Worm (Caenorhabditis elegans) whole organism, L1 larva: Measurements from ENCODE around the gene idpc-2.
A peak's percentile ranks its signal among the peaks of the same experiment; 100 is the strongest.

Experiments used
- C16A3.4 ChIP-seq: fragments of 150-350 bp; optimal IDR thresholded peaks from 2 replicates; lab custom pipeline; 2014; ENCODE audit warnings: missing biosample characterization, missing genetic modification characterization
- C34B4.2 ChIP-seq: sonication (generic microtip); optimal IDR thresholded peaks from 2 replicates; lab custom pipeline; 2017; ENCODE audit warnings: mild to moderate bottlenecking, missing genetic modification characterization, missing compliant biosample characterization
- F16B12.6 ChIP-seq: fragments of 150-350 bp; optimal IDR thresholded peaks from 2 replicates; lab custom pipeline; 2014; ENCODE audit warnings: missing biosample characterization, missing genetic modification characterization
- aha-1 ChIP-seq: fragments of 150-350 bp; optimal IDR thresholded peaks from 2 replicates; lab custom pipeline; 2014; ENCODE audit warnings: missing biosample characterization, missing genetic modification characterization
- alr-1 ChIP-seq: fragments of 200-800 bp; sonication (Bioruptor generic); optimal IDR thresholded peaks from 2 replicates; lab custom pipeline; 2018; ENCODE audit warnings: borderline replicate concordance, mild to moderate bottlenecking, missing genetic modification characterization, missing compliant biosample characterization
- ama-1 ChIP-seq: fragments of 150-350 bp; optimal IDR thresholded peaks from 2 replicates; lab custom pipeline; 2014
- blmp-1 ChIP-seq: fragments of 150-350 bp; optimal IDR thresholded peaks from 2 replicates; lab custom pipeline; 2014; ENCODE audit warnings: missing biosample characterization, missing genetic modification characterization
- ceh-63 ChIP-seq: fragments of 200-800 bp; sonication (Bioruptor generic); optimal IDR thresholded peaks from 2 replicates; lab custom pipeline; 2018; ENCODE audit warnings: mild to moderate bottlenecking, missing genetic modification characterization, missing compliant biosample characterization
- ceh-8 ChIP-seq: fragments of 200-800 bp; sonication (Bioruptor generic); optimal IDR thresholded peaks from 2 replicates; lab custom pipeline; 2018; ENCODE audit warnings: mild to moderate bottlenecking, missing genetic modification characterization, moderate library complexity, missing compliant biosample characterization
- ceh-88 ChIP-seq: fragments of 200-800 bp; sonication (Bioruptor generic); IDR thresholded peaks from 2 replicates; pipeline ENCODE4 v1.3.6; 2022; ENCODE audit warnings: missing genetic modification characterization, missing compliant biosample characterization
- ceh-90 ChIP-seq: sonication (generic microtip); optimal IDR thresholded peaks from 2 replicates; lab custom pipeline; 2016; ENCODE audit warnings: missing genetic modification characterization, missing compliant biosample characterization
- ces-1 ChIP-seq: fragments of 150-350 bp; optimal IDR thresholded peaks from 2 replicates; lab custom pipeline; 2014; ENCODE audit warnings: missing biosample characterization, missing genetic modification reagents, missing genetic modification characterization
- efl-1 ChIP-seq, 4 experiments: fragments of 150-350 bp; optimal IDR thresholded peaks in 3 of 4; peaks in 1 of 4; 1 replicate in 1 of 4; 2 replicates in 3 of 4; lab custom pipeline; 2014; ENCODE audit warnings: missing biosample characterization in 2 of 4, missing genetic modification characterization in 2 of 4, missing genetic modification reagents in 2 of 4
- efl-3 ChIP-seq: fragments of 200-800 bp; sonication (Bioruptor generic); optimal IDR thresholded peaks from 2 replicates; lab custom pipeline; 2018; ENCODE audit warnings: mild to moderate bottlenecking, missing genetic modification characterization, missing compliant biosample characterization
- egl-27 ChIP-seq, 2 experiments: fragments of 150-350 bp in 1 of 2; sonication (generic microtip); optimal IDR thresholded peaks; 3 replicates each; lab custom pipeline; 2017 to 2018; ENCODE audit warnings: missing biosample characterization in 2 of 2, missing genetic modification characterization in 2 of 2, missing genetic modification reagents in 2 of 2
- elt-3 ChIP-seq, 6 experiments: fragments of 150-350 bp in 1 of 6; sonication (generic microtip); optimal IDR thresholded peaks; 2 replicates each; lab custom pipeline; 2017 to 2018; ENCODE audit warnings: missing biosample characterization in 6 of 6, missing genetic modification characterization in 6 of 6, inconsistent platforms in 1 of 6
- irx-1 ChIP-seq: sonication (generic microtip); optimal IDR thresholded peaks from 2 replicates; lab custom pipeline; 2016; ENCODE audit warnings: missing genetic modification characterization, missing compliant biosample characterization
- isw-1 ChIP-seq: fragments of 200-800 bp; sonication (Bioruptor generic); IDR thresholded peaks from 2 replicates; pipeline ENCODE4 v1.3.6; 2022; ENCODE audit warnings: missing genetic modification characterization, missing compliant biosample characterization
- jun-1 ChIP-seq: fragments of 150-350 bp; optimal IDR thresholded peaks from 2 replicates; lab custom pipeline; 2014; ENCODE audit warnings: missing biosample characterization, missing genetic modification reagents, missing genetic modification characterization
- lin-13 ChIP-seq: fragments of 150-350 bp; optimal IDR thresholded peaks from 2 replicates; lab custom pipeline; 2014; ENCODE audit warnings: missing biosample characterization, missing genetic modification reagents, missing genetic modification characterization
- lin-14 ChIP-seq: fragments of 200-800 bp; sonication (Bioruptor generic); optimal IDR thresholded peaks from 2 replicates; lab custom pipeline; 2018; ENCODE audit warnings: mild to moderate bottlenecking, missing genetic modification characterization, moderate library complexity, missing compliant biosample characterization
- lin-15B ChIP-seq: fragments of 150-350 bp; sonication (generic microtip); optimal IDR thresholded peaks from 3 replicates; lab custom pipeline; 2014; ENCODE audit warnings: missing biosample characterization, missing genetic modification characterization
- lin-35 ChIP-seq, 2 experiments: fragments of 150-350 bp; optimal IDR thresholded peaks; 2 replicates each; lab custom pipeline; 2014; ENCODE audit warnings: missing biosample characterization in 2 of 2, missing genetic modification characterization in 2 of 2, missing genetic modification reagents in 2 of 2
- mab-9 ChIP-seq: fragments of 200-800 bp; sonication (Bioruptor generic); IDR thresholded peaks from 2 replicates; pipeline ENCODE4 v1.3.6; 2022; ENCODE audit warnings: missing genetic modification reagents, missing genetic modification characterization, missing compliant biosample characterization
- mdl-1 ChIP-seq, 2 experiments: fragments of 150-350 bp; optimal IDR thresholded peaks; 2 replicates each; lab custom pipeline; 2014 to 2017; ENCODE audit warnings: missing biosample characterization in 2 of 2, missing genetic modification characterization in 2 of 2, inconsistent platforms in 1 of 2
- mef-2 ChIP-seq: fragments of 150-350 bp; optimal IDR thresholded peaks from 2 replicates; lab custom pipeline; 2014; ENCODE audit warnings: missing biosample characterization, missing genetic modification characterization
- nhr-11 ChIP-seq: fragments of 150-350 bp; optimal IDR thresholded peaks from 2 replicates; lab custom pipeline; 2014; ENCODE audit warnings: missing biosample characterization, missing genetic modification characterization
- nhr-12 ChIP-seq: sonication (generic microtip); optimal IDR thresholded peaks from 2 replicates; lab custom pipeline; 2017; ENCODE audit warnings: missing biosample characterization, missing genetic modification characterization
- nhr-19 ChIP-seq: fragments of 200-800 bp; sonication (Bioruptor generic); conservative IDR thresholded peaks from 2 replicates; pipeline ENCODE4 v1.3.6; 2022; ENCODE audit warnings: missing genetic modification characterization, missing compliant biosample characterization
- nhr-20 ChIP-seq: sonication (generic microtip); optimal IDR thresholded peaks from 2 replicates; lab custom pipeline; 2016; ENCODE audit warnings: mild to moderate bottlenecking, missing genetic modification characterization, missing compliant biosample characterization
- nhr-237 ChIP-seq: fragments of 150-350 bp; optimal IDR thresholded peaks from 2 replicates; lab custom pipeline; 2014; ENCODE audit warnings: missing biosample characterization, missing genetic modification characterization
- nhr-47 ChIP-seq: sonication (generic microtip); optimal IDR thresholded peaks from 2 replicates; lab custom pipeline; 2016; ENCODE audit warnings: mild to moderate bottlenecking, missing genetic modification characterization, moderate library complexity, missing compliant biosample characterization
- nhr-71 ChIP-seq: sonication (generic microtip); optimal IDR thresholded peaks from 2 replicates; lab custom pipeline; 2016; ENCODE audit warnings: mild to moderate bottlenecking, missing genetic modification characterization, moderate library complexity, missing compliant biosample characterization
- nhr-77 ChIP-seq: fragments of 150-350 bp; optimal IDR thresholded peaks from 2 replicates; lab custom pipeline; 2014; ENCODE audit warnings: missing biosample characterization, missing genetic modification characterization
- nhr-84 ChIP-seq: sonication (generic microtip); optimal IDR thresholded peaks from 2 replicates; lab custom pipeline; 2017; ENCODE audit warnings: missing biosample characterization, missing genetic modification characterization
- nhr-90 ChIP-seq: sonication (generic microtip); optimal IDR thresholded peaks from 2 replicates; lab custom pipeline; 2016; ENCODE audit warnings: mild to moderate bottlenecking, missing genetic modification characterization, missing compliant biosample characterization; ENCODE audit not compliant: poor library complexity
- pax-3 ChIP-seq: fragments of 200-800 bp; sonication (Bioruptor generic); optimal IDR thresholded peaks from 2 replicates; lab custom pipeline; 2018; ENCODE audit warnings: mild to moderate bottlenecking, missing genetic modification characterization, moderate library complexity, missing compliant biosample characterization
- snu-23 ChIP-seq: sonication (generic microtip); optimal IDR thresholded peaks from 2 replicates; lab custom pipeline; 2016; ENCODE audit warnings: missing genetic modification characterization, missing compliant biosample characterization
- sox-4 ChIP-seq: sonication (generic microtip); optimal IDR thresholded peaks from 2 replicates; lab custom pipeline; 2016; ENCODE audit warnings: missing genetic modification characterization, missing compliant biosample characterization
- sptf-1 ChIP-seq: fragments of 150-350 bp; optimal IDR thresholded peaks from 2 replicates; lab custom pipeline; 2014; ENCODE audit warnings: missing biosample characterization, missing genetic modification characterization
- sup-37 ChIP-seq: fragments of 200-800 bp; sonication (Bioruptor generic); optimal IDR thresholded peaks from 2 replicates; lab custom pipeline; 2018; ENCODE audit warnings: mild to moderate bottlenecking, missing genetic modification characterization, missing compliant biosample characterization
- tbx-2 ChIP-seq: sonication (generic microtip); optimal IDR thresholded peaks from 2 replicates; lab custom pipeline; 2016; ENCODE audit warnings: missing genetic modification characterization, missing compliant biosample characterization
- unc-130 ChIP-seq: fragments of 150-350 bp; optimal IDR thresholded peaks from 2 replicates; lab custom pipeline; 2017; ENCODE audit warnings: missing biosample characterization, missing genetic modification characterization, inconsistent platforms
- unc-62 ChIP-seq: fragments of 150-350 bp; optimal IDR thresholded peaks from 2 replicates; lab custom pipeline; 2014; ENCODE audit warnings: missing biosample characterization, missing genetic modification reagents, missing genetic modification characterization
- vab-15 ChIP-seq: sonication (generic microtip); optimal IDR thresholded peaks from 2 replicates; lab custom pipeline; 2017; ENCODE audit warnings: missing genotype, mild to moderate bottlenecking, missing genetic modification characterization, missing compliant biosample characterization
- zag-1 ChIP-seq: fragments of 150-350 bp; optimal IDR thresholded peaks from 2 replicates; lab custom pipeline; 2014; ENCODE audit warnings: missing biosample characterization, missing genetic modification characterization
- zip-4 ChIP-seq: fragments of 200-800 bp; sonication (Bioruptor generic); optimal IDR thresholded peaks from 2 replicates; lab custom pipeline; 2018; ENCODE audit warnings: mild to moderate bottlenecking, missing genetic modification characterization, moderate library complexity, missing compliant biosample characterization
- ztf-11 ChIP-seq, 2 experiments: sonication (generic microtip); optimal IDR thresholded peaks; 2 replicates each; lab custom pipeline; 2016 to 2017; ENCODE audit warnings: missing genetic modification characterization in 2 of 2, missing biosample characterization in 1 of 2, missing compliant biosample characterization in 1 of 2
- ztf-4 ChIP-seq: fragments of 150-350 bp; optimal IDR thresholded peaks from 2 replicates; lab custom pipeline; 2014; ENCODE audit warnings: missing biosample characterization, missing genetic modification characterization

idpc-2 gene

DNA sequence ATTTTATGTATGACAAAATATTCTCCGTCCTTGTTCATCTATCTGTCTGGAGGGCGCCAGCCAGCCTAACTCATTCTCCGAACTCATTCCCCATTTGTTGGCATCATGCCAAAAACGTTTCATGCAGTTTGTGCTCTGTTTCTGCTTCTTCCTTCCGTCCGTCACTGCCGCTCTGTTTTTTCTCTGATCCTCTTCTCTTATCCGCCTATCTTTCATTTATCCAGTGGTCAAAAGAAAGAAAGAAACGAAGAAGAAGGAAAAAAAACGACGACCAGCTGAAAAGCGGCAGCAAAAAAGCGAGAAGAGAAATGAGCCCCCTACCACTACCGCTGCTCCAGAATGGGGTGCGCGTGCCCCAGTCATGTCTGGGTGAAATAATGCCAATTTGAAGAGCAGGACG is 41.9 kb upstream of the idpc-2 start (continued):
- no peak for TF ChIP-seq zag-1 (tag; lab: Kevin White, UChicago)

DNA sequence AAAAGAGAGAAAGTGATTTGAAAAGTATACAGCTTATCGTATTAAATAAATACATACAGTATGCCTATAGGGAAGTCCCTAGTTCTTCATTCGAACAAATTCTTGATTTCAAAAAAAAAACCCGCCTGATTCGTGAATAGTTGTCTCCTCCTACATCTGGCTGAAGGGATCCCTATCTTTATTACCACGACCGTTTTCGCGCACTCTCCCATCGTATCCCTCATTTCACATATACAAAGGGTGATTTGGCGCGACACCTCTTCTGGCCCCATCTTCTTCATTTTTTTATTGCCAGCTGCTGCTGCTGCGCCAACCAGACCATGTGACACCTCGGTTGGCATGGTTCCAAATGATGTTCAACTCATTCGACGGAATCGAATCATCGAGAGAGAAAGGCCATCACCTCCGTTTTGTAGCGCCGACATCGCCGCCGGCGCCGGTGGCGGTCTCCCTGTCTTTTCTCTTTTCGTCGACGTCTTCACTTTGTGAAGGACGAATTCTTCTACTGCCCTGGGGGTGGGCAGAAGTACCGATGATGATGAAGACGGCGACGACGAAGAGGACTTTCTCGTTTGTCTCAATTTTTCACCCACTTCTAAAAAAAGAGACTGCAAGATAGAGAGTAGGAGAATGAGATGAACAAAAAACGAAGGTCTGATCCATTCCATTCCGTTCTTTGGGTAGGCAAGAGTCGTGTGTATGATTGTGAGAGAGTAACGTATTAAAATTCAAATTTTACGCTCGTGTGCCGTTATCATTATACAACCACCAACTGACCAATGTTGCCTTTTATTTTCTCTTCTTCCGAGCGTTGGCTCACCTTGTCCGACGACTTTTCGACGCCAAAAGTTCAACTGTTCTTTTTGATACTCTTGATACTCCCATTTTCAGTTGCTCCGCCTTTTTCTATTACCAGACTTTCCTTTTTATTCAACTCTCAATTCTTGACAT is 41.2 kb upstream of the idpc-2 start:
- TF ChIP-seq isw-1 (GFP tag; lab: Robert Waterston, UW) (no peak), sox-4 (no peak), sptf-1 (no peak), mdl-1 (tag; optimal IDR thresholded peaks at IDR 0.05; lab: Kevin White, UChicago) (peak in 1 of 2 experiments; percentile 51), nhr-11 (no peak), elt-3 (tag; optimal IDR thresholded peaks at IDR 0.05; lab: Kevin White, UChicago) (peak in 4 of 6 experiments; percentile 13 to 64 (median 35)), nhr-12 (no peak), irx-1 (tag; lab: Kevin White, UChicago) (peak; percentile 60), nhr-237 (tag; lab: Kevin White, UChicago) (no peak), unc-62 (GFP tag; lab: Kevin White, UChicago) (no peak), pax-3 (no peak), aha-1 (tag; lab: Kevin White, UChicago) (no peak), zip-4 (GFP tag; lab: Kevin White, UChicago) (no peak), ama-1 (no peak), jun-1 (tag; lab: Kevin White, UChicago) (no peak), F16B12.6 (tag; lab: Kevin White, UChicago) (no peak), nhr-19 (peak; percentile 64), ceh-88 (GFP tag; lab: Robert Waterston, UW) (no peak), egl-27 (tag; optimal IDR thresholded peaks at IDR 0.05; lab: Kevin White, UChicago) (no peak), C34B4.2 (tag; lab: Kevin White, UChicago) (no peak), ces-1 (GFP tag; lab: Kevin White, UChicago) (no peak), ceh-90 (tag; lab: Kevin White, UChicago) (no peak), ztf-4 (tag; lab: Kevin White, UChicago) (no peak), efl-3 (GFP tag; lab: Kevin White, UChicago) (no peak), vab-15 (no peak), nhr-71 (tag; lab: Kevin White, UChicago) (peak; percentile 86), nhr-47 (tag; lab: Kevin White, UChicago) (peak; percentile 69), lin-14 (GFP tag; lab: Kevin White, UChicago) (peak; percentile 93), nhr-20 (tag; lab: Kevin White, UChicago) (peak; percentile 86), blmp-1 (peak; percentile 94), nhr-77 (no peak), ztf-11 (tag; optimal IDR thresholded peaks at IDR 0.05; lab: Kevin White, UChicago) (no peak), sup-37 (GFP tag; lab: Kevin White, UChicago) (no peak), lin-13 (GFP tag; lab: Kevin White, UChicago) (peak; percentile 4), ceh-8 (GFP tag; lab: Kevin White, UChicago) (no peak), mab-9 (GFP tag; lab: Robert Waterston, UW) (no peak), alr-1 (tag; lab: Kevin White, UChicago) (no peak), lin-35 (GFP tag; optimal IDR thresholded peaks at IDR 0.05; lab: Kevin White, UChicago) (peak in 1 of 2 experiments; percentile 36), ceh-63 (no peak), mef-2 (tag; lab: Kevin White, UChicago) (no peak), lin-15B (tag; lab: Kevin White, UChicago) (no peak), snu-23 (GFP tag; lab: Kevin White, UChicago) (peak; percentile 71), C16A3.4 (tag; lab: Kevin White, UChicago) (peak; percentile 34), efl-1 (optimal IDR thresholded peaks at IDR 0.05; lab: Kevin White, UChicago) (no peak), efl-1 (GFP tag; optimal IDR thresholded peaks at IDR 0.05 in 1 of 2; lab: Kevin White, UChicago) (peak in 1 of 2 experiments; percentile 75), unc-130 (no peak), tbx-2 (tag; lab: Kevin White, UChicago) (peak; percentile 53), nhr-84 (tag; lab: Kevin White, UChicago) (no peak), nhr-90 (peak; percentile 85)
